Worm (Caenorhabditis elegans) whole organism, midembryonic: ENCODE data around the gene srlf-26.

Experiments used
- T22C8.4 ChIP-seq: fragments of 200-800 bp; sonication (Bioruptor generic); IDR thresholded peaks from 2 replicates; pipeline ENCODE4 v1.3.6; 2022; ENCODE audit warnings: missing genetic modification characterization, missing compliant biosample characterization
- flt-1 ChIP-seq: fragments of 200-800 bp; sonication (Bioruptor generic); IDR thresholded peaks from 2 replicates; pipeline ENCODE4 v1.3.6; 2022; ENCODE audit warnings: missing genetic modification characterization, missing compliant biosample characterization
- klf-2 ChIP-seq: fragments of 200-800 bp; sonication (Bioruptor generic); conservative IDR thresholded peaks from 2 replicates; pipeline ENCODE4 v1.3.6; 2022; ENCODE audit warnings: missing genetic modification reagents, missing genetic modification characterization, missing compliant biosample characterization
- ref-1 ChIP-seq: fragments of 200-800 bp; sonication (Bioruptor generic); conservative IDR thresholded peaks from 2 replicates; pipeline ENCODE4 v1.3.6; 2022; ENCODE audit warnings: missing genetic modification reagents, missing genetic modification characterization, missing compliant biosample characterization
- tab-1 ChIP-seq: fragments of 200-800 bp; sonication (Bioruptor generic); IDR thresholded peaks from 2 replicates; pipeline ENCODE4 v1.3.6; 2022; ENCODE audit warnings: missing genetic modification characterization, missing compliant biosample characterization
- ztf-23 ChIP-seq: fragments of 200-800 bp; sonication (Bioruptor generic); IDR thresholded peaks from 2 replicates; pipeline ENCODE4 v1.3.6; 2022; ENCODE audit warnings: missing genetic modification reagents, missing genetic modification characterization, missing compliant biosample characterization

- no peak for TF ChIP-seq ref-1 (GFP tag; lab: Robert Waterston, UW)
- no peak for TF ChIP-seq ztf-23 (GFP tag; lab: Robert Waterston, UW)
- TF ChIP-seq flt-1 (GFP tag; lab: Robert Waterston, UW) = no peak
- no peak for TF ChIP-seq klf-2 (GFP tag; lab: Robert Waterston, UW)
- TF ChIP-seq tab-1 = no peak
- TF ChIP-seq T22C8.4 = no peak
These were observed 4.0 kb downstream of the srlf-26 start for ce11 chrIV:13682733-13683132.
